Fruit fly (Drosophila melanogaster) whole organism, embryonic: Measurements from ENCODE around the gene CG6431.

ENCODE experiments used
- ATbp ChIP-seq: fragments of 200-800 bp; sonication (Bioruptor generic); optimal IDR thresholded peaks from 2 replicates; lab custom pipeline; 2017; ENCODE audit warnings: missing biosample characterization, mild to moderate bottlenecking, missing genetic modification characterization, missing genetic modification reagents
- Aef1 ChIP-seq: fragments of 200-800 bp; sonication (Bioruptor generic); IDR thresholded peaks from 3 replicates; pipeline ENCODE4 v1.3.6; 2022; ENCODE audit warnings: missing biosample characterization, missing genetic modification characterization
- Antp ChIP-seq: fragments of 200-800 bp; sonication (Bioruptor generic); optimal IDR thresholded peaks from 3 replicates; lab custom pipeline; 2016; ENCODE audit warnings: missing biosample characterization, missing genetic modification characterization
- Atf6 ChIP-seq: fragments of 200-800 bp; sonication (Bioruptor generic); IDR thresholded peaks from 2 replicates; pipeline ENCODE4 v1.3.6; 2022; ENCODE audit warnings: missing biosample characterization, missing genetic modification characterization
- CG10565 ChIP-seq: fragments of 200-800 bp; sonication (Bioruptor generic); optimal IDR thresholded peaks from 3 replicates; lab custom pipeline; 2016; ENCODE audit warnings: missing biosample characterization, mild to moderate bottlenecking, missing genetic modification characterization
- CG11723 ChIP-seq: fragments of 200-800 bp; sonication (Bioruptor generic); optimal IDR thresholded peaks from 2 replicates; lab custom pipeline; 2017; ENCODE audit warnings: missing biosample characterization, mild to moderate bottlenecking, missing genetic modification characterization
- CG12744 ChIP-seq: fragments of 200-800 bp; sonication (Bioruptor generic); optimal IDR thresholded peaks from 2 replicates; lab custom pipeline; 2016; ENCODE audit warnings: missing biosample characterization, missing genetic modification characterization
- CG1647 ChIP-seq: fragments of 200-800 bp; sonication (Bioruptor generic); optimal IDR thresholded peaks from 3 replicates; lab custom pipeline; 2016; ENCODE audit warnings: missing biosample characterization, missing genetic modification characterization
- CG16863 ChIP-seq: fragments of 200-800 bp; sonication (Bioruptor generic); optimal IDR thresholded peaks from 3 replicates; lab custom pipeline; 2016; ENCODE audit warnings: missing biosample characterization, missing genetic modification characterization
- CG1832 ChIP-seq: fragments of 200-800 bp; sonication (Bioruptor generic); optimal IDR thresholded peaks from 2 replicates; lab custom pipeline; 2017; ENCODE audit warnings: missing biosample characterization, mild to moderate bottlenecking, missing genetic modification characterization, inconsistent platforms
- CG31388 ChIP-seq: fragments of 200-800 bp; sonication (Bioruptor generic); optimal IDR thresholded peaks from 2 replicates; lab custom pipeline; 2016; ENCODE audit warnings: missing biosample characterization, missing genetic modification characterization
- CG3838 ChIP-seq: fragments of 200-800 bp; sonication (Bioruptor generic); optimal IDR thresholded peaks from 3 replicates; lab custom pipeline; 2016; ENCODE audit warnings: missing biosample characterization, missing genetic modification characterization
- CG3995 ChIP-seq: fragments of 200-800 bp; sonication (Bioruptor generic); optimal IDR thresholded peaks from 3 replicates; lab custom pipeline; 2016; ENCODE audit warnings: missing biosample characterization, missing genetic modification characterization
- CG4282 ChIP-seq: fragments of 200-800 bp; sonication (Bioruptor generic); optimal IDR thresholded peaks from 2 replicates; lab custom pipeline; 2016; ENCODE audit warnings: missing biosample characterization, missing genetic modification characterization
- CG4424 ChIP-seq: fragments of 200-800 bp; sonication (Bioruptor generic); optimal IDR thresholded peaks from 3 replicates; lab custom pipeline; 2016; ENCODE audit warnings: missing biosample characterization, missing genetic modification characterization
- CG4820 ChIP-seq: fragments of 200-800 bp; sonication (Bioruptor generic); optimal IDR thresholded peaks from 3 replicates; lab custom pipeline; 2016; ENCODE audit warnings: missing biosample characterization, missing genetic modification characterization
- CG6254 ChIP-seq: fragments of 200-800 bp; sonication (Bioruptor generic); optimal IDR thresholded peaks from 3 replicates; lab custom pipeline; 2017; ENCODE audit warnings: mild to moderate bottlenecking, missing biosample characterization, missing genetic modification reagents, missing genetic modification characterization
- CG7745 ChIP-seq: fragments of 200-800 bp; sonication (Bioruptor generic); optimal IDR thresholded peaks from 2 replicates; lab custom pipeline; 2018; ENCODE audit warnings: missing biosample characterization, mild to moderate bottlenecking, missing genetic modification characterization, moderate library complexity
- Dip3 ChIP-seq: fragments of 200-800 bp; sonication (Bioruptor generic); optimal IDR thresholded peaks from 3 replicates; lab custom pipeline; 2016; ENCODE audit warnings: missing biosample characterization, missing genetic modification characterization
- HLH54F ChIP-seq: fragments of 200-800 bp; sonication (Bioruptor generic); optimal IDR thresholded peaks from 3 replicates; lab custom pipeline; 2016; ENCODE audit warnings: missing biosample characterization, missing genetic modification characterization
- Hr39 ChIP-seq: fragments of >200 bp; optimal IDR thresholded peaks from 2 replicates; lab custom pipeline; 2017
- Hsf ChIP-seq: fragments of 200-800 bp; sonication (Bioruptor generic); optimal IDR thresholded peaks from 3 replicates; lab custom pipeline; 2016; ENCODE audit warnings: missing biosample characterization, missing genetic modification characterization
- MTF-1 ChIP-seq: fragments of 200-800 bp; sonication (Bioruptor generic); optimal IDR thresholded peaks from 2 replicates; lab custom pipeline; 2018; ENCODE audit warnings: missing biosample characterization, mild to moderate bottlenecking, missing genetic modification characterization, borderline replicate concordance
- Med ChIP-seq: fragments of 200-800 bp; sonication (Bioruptor generic); peaks from one replicate; lab custom pipeline; 2016; ENCODE audit warnings: missing biosample characterization, missing genetic modification characterization, mild to moderate bottlenecking, inconsistent platforms, moderate library complexity
- NC2α ChIP-seq: fragments of 200-800 bp; sonication (Bioruptor generic); optimal IDR thresholded peaks from 2 replicates; lab custom pipeline; 2016; ENCODE audit warnings: missing biosample characterization, missing genetic modification characterization
- NC2β ChIP-seq: fragments of 200-800 bp; sonication (Bioruptor generic); optimal IDR thresholded peaks from 2 replicates; lab custom pipeline; 2016; ENCODE audit warnings: missing biosample characterization, missing genetic modification characterization
- NFAT ChIP-seq: fragments of 200-800 bp; sonication (Bioruptor generic); IDR thresholded peaks from 2 replicates; pipeline ENCODE4 v1.3.6; 2022; ENCODE audit warnings: missing biosample characterization, missing genetic modification characterization
- Rfx ChIP-seq: fragments of 200-800 bp; sonication (Bioruptor generic); IDR thresholded peaks from 2 replicates; pipeline ENCODE4 v1.3.6; 2022; ENCODE audit warnings: missing biosample characterization, missing genetic modification characterization
- Sry-β ChIP-seq: fragments of 200-800 bp; sonication (Bioruptor generic); optimal IDR thresholded peaks from 2 replicates; lab custom pipeline; 2018; ENCODE audit warnings: missing biosample characterization, mild to moderate bottlenecking, missing genetic modification characterization, moderate library complexity
- YL-1 ChIP-seq: fragments of 200-800 bp; sonication (Bioruptor generic); optimal IDR thresholded peaks from 3 replicates; lab custom pipeline; 2017; ENCODE audit warnings: missing biosample characterization, mild to moderate bottlenecking, missing genetic modification characterization
- amos ChIP-seq: fragments of 200-800 bp; sonication (Bioruptor generic); IDR thresholded peaks from 2 replicates; pipeline ENCODE4 v1.3.6; 2022; ENCODE audit warnings: missing biosample characterization, missing genetic modification characterization; ENCODE audit not compliant: partially characterized antibody
- aop ChIP-seq: fragments of 200-800 bp; sonication (Bioruptor generic); IDR thresholded peaks from 2 replicates; pipeline ENCODE4 v1.3.6; 2022; ENCODE audit warnings: missing biosample characterization, missing genetic modification characterization
- bowl ChIP-seq: fragments of 200-800 bp; sonication (Bioruptor generic); IDR thresholded peaks from 2 replicates; pipeline ENCODE4 v1.3.6; 2022; ENCODE audit warnings: missing biosample characterization, missing genetic modification characterization
- br ChIP-seq: fragments of >200 bp; optimal IDR thresholded peaks from 2 replicates; lab custom pipeline; 2017
- cad ChIP-seq: fragments of >200 bp; optimal IDR thresholded peaks from 2 replicates; lab custom pipeline; 2017; ENCODE audit warnings: missing biosample characterization, missing genetic modification characterization
- caup ChIP-seq: fragments of 200-800 bp; sonication (Bioruptor generic); optimal IDR thresholded peaks from 3 replicates; lab custom pipeline; 2017; ENCODE audit warnings: missing biosample characterization, mild to moderate bottlenecking, missing genetic modification characterization, moderate library complexity; ENCODE audit not compliant: severe bottlenecking
- chn ChIP-seq: fragments of 200-800 bp; sonication (Bioruptor generic); optimal IDR thresholded peaks from 2 replicates; lab custom pipeline; 2016; ENCODE audit warnings: missing biosample characterization, missing genetic modification characterization
- en ChIP-seq: fragments of 200-800 bp; sonication (Bioruptor generic); optimal IDR thresholded peaks from 2 replicates; lab custom pipeline; 2016; ENCODE audit warnings: missing biosample characterization, missing genetic modification characterization
- eyg ChIP-seq: fragments of 200-800 bp; sonication (Bioruptor generic); optimal IDR thresholded peaks from 3 replicates; lab custom pipeline; 2016; ENCODE audit warnings: missing biosample characterization, missing genetic modification characterization
- gem ChIP-seq: fragments of 200-800 bp; sonication (Bioruptor generic); optimal IDR thresholded peaks from 2 replicates; lab custom pipeline; 2019; ENCODE audit warnings: missing biosample characterization, mild to moderate bottlenecking, missing genetic modification characterization, moderate library complexity
- klu ChIP-seq: fragments of 200-800 bp; sonication (Bioruptor generic); IDR thresholded peaks from 2 replicates; pipeline ENCODE4 v1.3.6; 2022; ENCODE audit warnings: missing biosample characterization, missing genetic modification characterization
- nerfin-2 ChIP-seq: fragments of 200-800 bp; sonication (Bioruptor generic); IDR thresholded peaks from 2 replicates; pipeline ENCODE4 v1.3.6; 2022; ENCODE audit warnings: missing biosample characterization, missing genetic modification characterization; ENCODE audit not compliant: partially characterized antibody
- onecut ChIP-seq: fragments of 200-800 bp; sonication (Bioruptor generic); IDR thresholded peaks from 2 replicates; pipeline ENCODE4 v1.3.6; 2022; ENCODE audit warnings: missing biosample characterization, missing genetic modification characterization
- pnt ChIP-seq: fragments of 200-800 bp; sonication (Bioruptor generic); optimal IDR thresholded peaks from 3 replicates; lab custom pipeline; 2016; ENCODE audit warnings: missing biosample characterization, missing genetic modification characterization
- pum ChIP-seq: fragments of 200-800 bp; sonication (Bioruptor generic); optimal IDR thresholded peaks from 2 replicates; lab custom pipeline; 2016; ENCODE audit warnings: missing biosample characterization, missing genetic modification characterization
- repo ChIP-seq: fragments of 200-800 bp; sonication (Bioruptor generic); optimal IDR thresholded peaks from 2 replicates; lab custom pipeline; 2016; ENCODE audit warnings: missing biosample characterization, missing genetic modification characterization
- row ChIP-seq: fragments of 200-800 bp; sonication (Bioruptor generic); IDR thresholded peaks from 3 replicates; pipeline ENCODE4 v1.3.6; 2022; ENCODE audit warnings: missing biosample characterization, missing genetic modification characterization
- run ChIP-seq: fragments of 200-800 bp; sonication (Bioruptor generic); optimal IDR thresholded peaks from 3 replicates; lab custom pipeline; 2018; ENCODE audit warnings: missing biosample characterization, mild to moderate bottlenecking, missing genetic modification characterization
- schlank ChIP-seq: fragments of 200-800 bp; sonication (Bioruptor generic); optimal IDR thresholded peaks from 2 replicates; lab custom pipeline; 2018; ENCODE audit warnings: missing biosample characterization, mild to moderate bottlenecking, missing genetic modification characterization
- tap ChIP-seq: fragments of 200-800 bp; optimal IDR thresholded peaks from 3 replicates; lab custom pipeline; 2019; ENCODE audit warnings: missing biosample characterization, mild to moderate bottlenecking, missing genetic modification characterization, moderate library complexity
- wdn ChIP-seq: fragments of 200-800 bp; sonication (Bioruptor generic); IDR thresholded peaks from 2 replicates; pipeline ENCODE4 v1.3.6; 2022; ENCODE audit warnings: missing biosample characterization, missing genetic modification characterization
- z ChIP-seq: fragments of 200-800 bp; sonication (Bioruptor generic); IDR thresholded peaks from 3 replicates; pipeline ENCODE4 v1.3.6; 2022; ENCODE audit warnings: missing biosample characterization, missing genetic modification characterization
- zfh1 ChIP-seq: fragments of 200-800 bp; sonication (Bioruptor generic); IDR thresholded peaks from 3 replicates; pipeline ENCODE4 v1.3.6; 2022; ENCODE audit warnings: missing biosample characterization, missing genetic modification characterization

The CG6431 gene

DNA sequence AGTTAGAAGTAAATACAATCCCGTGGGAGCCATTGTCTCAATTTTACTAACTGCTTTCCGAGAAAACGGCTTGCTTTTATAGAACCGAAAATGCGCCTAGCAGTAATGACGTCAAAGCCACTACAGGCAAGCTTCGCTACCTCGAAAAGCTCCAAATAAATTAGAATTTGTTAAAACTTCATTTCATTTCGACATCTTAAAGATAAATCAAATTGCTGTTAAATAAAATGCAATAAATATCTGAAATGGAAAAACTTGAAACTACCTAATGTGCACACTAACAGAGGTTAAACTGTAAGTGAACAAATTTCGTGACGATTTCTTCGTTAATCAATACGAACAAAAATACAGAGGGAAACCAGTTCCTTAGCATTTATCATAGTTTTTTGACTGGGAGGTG, 26.0 kb upstream of the CG6431 start, which contains the start of gene CG7300 (continued):
- TF ChIP-seq nerfin-2 (GFP tag; lab: Robert Waterston, UW) (no peak), CG10565 (GFP tag; lab: Kevin White, UChicago) (no peak), pnt (GFP tag; lab: Kevin White, UChicago) (no peak), onecut (GFP tag; lab: Robert Waterston, UW) (no peak), Atf6 (GFP tag; lab: Robert Waterston, UW) (peak; percentile 68; the same call in 1 of the 2 replicates), Med (GFP tag; lab: Kevin White, UChicago) (peak; percentile 93), amos (GFP tag; lab: Robert Waterston, UW) (no peak), Dip3 (peak; percentile 57), YL-1 (GFP tag; lab: Kevin White, UChicago) (no peak), eyg (GFP tag; lab: Kevin White, UChicago) (no peak), CG4282 (no peak), CG1647 (GFP tag; lab: Kevin White, UChicago) (peak; percentile 38), wdn (GFP tag; lab: Robert Waterston, UW) (0 out of 2 replicates have a peak, but pooled peaks have one; percentile 43), Aef1 (peak; percentile 57; the same call in 2 of the 3 replicates), repo (GFP tag; lab: Kevin White, UChicago) (no peak), klu (GFP tag; lab: Robert Waterston, UW) (no peak), chn (peak; percentile 17), z (GFP tag; lab: Robert Waterston, UW) (no peak), row (peak; percentile 73), CG6254 (GFP tag; lab: Kevin White, UChicago) (peak; percentile 9), NC2β (GFP tag; lab: Kevin White, UChicago) (no peak), CG3995 (GFP tag; lab: Kevin White, UChicago) (no peak), CG31388 (peak; percentile 27), CG12744 (GFP tag; lab: Kevin White, UChicago) (no peak), CG1832 (GFP tag; lab: Kevin White, UChicago) (no peak), aop (no peak), cad (no peak), schlank (tag; lab: Kevin White, UChicago) (peak; percentile 8), CG7745 (tag; lab: Kevin White, UChicago) (no peak), Sry-β (no peak), run (tag; lab: Kevin White, UChicago) (no peak), Hsf (GFP tag; lab: Kevin White, UChicago) (peak; percentile 45), HLH54F (GFP tag; lab: Kevin White, UChicago) (peak; percentile 21), caup (peak; percentile 45), pum (GFP tag; lab: Kevin White, UChicago) (no peak), tap (tag; lab: Kevin White, UChicago) (peak; percentile 32), CG11723 (no peak), ATbp (GFP tag; lab: Kevin White, UChicago) (peak; percentile 29), en (GFP tag; lab: Kevin White, UChicago) (no peak), CG3838 (GFP tag; lab: Kevin White, UChicago) (no peak), gem (tag; lab: Kevin White, UChicago) (peak; percentile 77), bowl (GFP tag; lab: Robert Waterston, UW) (no peak), br (lab: Kevin White, UChicago) (no peak), MTF-1 (GFP tag; lab: Kevin White, UChicago) (no peak), Hr39 (lab: Kevin White, UChicago) (no peak), Rfx (GFP tag; lab: Robert Waterston, UW) (peak; percentile 89), Antp (GFP tag; lab: Kevin White, UChicago) (no peak), zfh1 (GFP tag; lab: Robert Waterston, UW) (peak; percentile 50; the same call in 2 of the 3 replicates), CG4424 (peak; percentile 38), CG4820 (GFP tag; lab: Kevin White, UChicago) (peak; percentile 39), NFAT (GFP tag; lab: Robert Waterston, UW) (peak; percentile 64; the same call in 1 of the 2 replicates), CG16863 (no peak), NC2α (GFP tag; lab: Kevin White, UChicago) (no peak)
